Worm (Caenorhabditis elegans) whole organism, young adult: ENCODE measurements around the gene Y54G11A.7.

Experiments used
- B0261.1 ChIP-seq: sonication (generic microtip); optimal IDR thresholded peaks from 2 replicates; lab custom pipeline; 2016; ENCODE audit warnings: mild to moderate bottlenecking, missing genetic modification characterization, moderate library complexity, missing compliant biosample characterization
- B0336.3 ChIP-seq: fragments of 200-800 bp; sonication (Bioruptor generic); IDR thresholded peaks from 2 replicates; pipeline ENCODE4 v1.3.6; 2022; ENCODE audit warnings: missing genetic modification characterization, missing compliant biosample characterization
- C06A6.2 ChIP-seq: fragments of 200-800 bp; sonication (Bioruptor generic); conservative IDR thresholded peaks from 2 replicates; pipeline ENCODE4 v1.3.6; 2022; ENCODE audit warnings: missing genetic modification characterization, missing compliant biosample characterization
- C17E4.6 ChIP-seq: fragments of 200-800 bp; sonication (Bioruptor generic); IDR thresholded peaks from 2 replicates; pipeline ENCODE4 v1.3.6; 2022; ENCODE audit warnings: missing genetic modification reagents, missing genetic modification characterization, missing compliant biosample characterization
- D2030.7 ChIP-seq: fragments of 200-800 bp; sonication (Bioruptor generic); IDR thresholded peaks from 2 replicates; pipeline ENCODE4 v1.3.6; 2022; ENCODE audit warnings: missing genetic modification reagents, missing genetic modification characterization, missing compliant biosample characterization
- F10E7.11 ChIP-seq: sonication (generic microtip); optimal IDR thresholded peaks from 2 replicates; lab custom pipeline; 2017; ENCODE audit warnings: mild to moderate bottlenecking, missing genetic modification characterization, moderate library complexity, missing compliant biosample characterization
- F22D6.2 ChIP-seq: sonication (generic microtip); optimal IDR thresholded peaks from 2 replicates; lab custom pipeline; 2016; ENCODE audit warnings: mild to moderate bottlenecking, missing genetic modification characterization, missing compliant biosample characterization
- F33H1.4 ChIP-seq: fragments of 200-800 bp; sonication (Bioruptor generic); IDR thresholded peaks from 2 replicates; pipeline ENCODE4 v1.3.6; 2022; ENCODE audit warnings: missing genetic modification reagents, missing genetic modification characterization, missing compliant biosample characterization
- F37B4.10 ChIP-seq: fragments of 200-800 bp; sonication (Bioruptor generic); IDR thresholded peaks from 2 replicates; pipeline ENCODE4 v1.3.6; 2022; ENCODE audit warnings: missing genetic modification characterization, missing compliant biosample characterization
- T07F8.4 ChIP-seq: sonication (generic microtip); optimal IDR thresholded peaks from 2 replicates; lab custom pipeline; 2016; ENCODE audit warnings: mild to moderate bottlenecking, missing genetic modification characterization, moderate library complexity, missing compliant biosample characterization
- Y53G8AR.9 ChIP-seq: fragments of 200-800 bp; sonication (Bioruptor generic); conservative IDR thresholded peaks from 2 replicates; pipeline ENCODE4 v1.3.6; 2022; ENCODE audit warnings: missing genetic modification reagents, missing genetic modification characterization, missing compliant biosample characterization
- Y67H2A.10 ChIP-seq: fragments of 200-800 bp; sonication (Bioruptor generic); conservative IDR thresholded peaks from 2 replicates; pipeline ENCODE4 v1.3.6; 2022; ENCODE audit warnings: missing genetic modification reagents, missing genetic modification characterization, missing compliant biosample characterization
- ZK185.1 ChIP-seq: sonication (generic microtip); optimal IDR thresholded peaks from 2 replicates; lab custom pipeline; 2016; ENCODE audit warnings: mild to moderate bottlenecking, missing genetic modification characterization, missing compliant biosample characterization; ENCODE audit not compliant: poor library complexity, severe bottlenecking
- aptf-2 ChIP-seq: fragments of 200-800 bp; sonication (Bioruptor generic); conservative IDR thresholded peaks from 2 replicates; pipeline ENCODE4 v1.3.6; 2022; ENCODE audit warnings: missing genetic modification reagents, missing genetic modification characterization, missing compliant biosample characterization
- ccch-3 ChIP-seq: fragments of 200-800 bp; sonication (Bioruptor generic); optimal IDR thresholded peaks from 2 replicates; lab custom pipeline; 2018; ENCODE audit warnings: mild to moderate bottlenecking, missing genetic modification characterization, missing compliant biosample characterization
- ceh-58 ChIP-seq: fragments of 200-800 bp; sonication (Bioruptor generic); IDR thresholded peaks from 2 replicates; pipeline ENCODE4 v1.3.6; 2022; ENCODE audit warnings: missing genetic modification characterization, missing compliant biosample characterization
- ceh-79 ChIP-seq: sonication (generic microtip); optimal IDR thresholded peaks from 2 replicates; lab custom pipeline; 2017; ENCODE audit warnings: mild to moderate bottlenecking, missing genetic modification characterization, missing compliant biosample characterization
- ceh-91 ChIP-seq: fragments of 200-800 bp; sonication (Bioruptor generic); IDR thresholded peaks from 2 replicates; pipeline ENCODE4 v1.3.6; 2022; ENCODE audit warnings: missing genetic modification reagents, missing genetic modification characterization, missing compliant biosample characterization
- chd-7 ChIP-seq: sonication (generic microtip); optimal IDR thresholded peaks from 2 replicates; lab custom pipeline; 2016; ENCODE audit warnings: mild to moderate bottlenecking, missing genetic modification characterization, moderate library complexity, missing compliant biosample characterization
- dox-1 ChIP-seq: fragments of 200-800 bp; sonication (Bioruptor generic); IDR thresholded peaks from 2 replicates; pipeline ENCODE4 v1.3.6; 2022; ENCODE audit warnings: missing genetic modification reagents, missing genetic modification characterization, missing compliant biosample characterization
- egl-18 ChIP-seq: fragments of 200-800 bp; sonication (Bioruptor generic); IDR thresholded peaks from 2 replicates; pipeline ENCODE4 v1.3.6; 2022; ENCODE audit warnings: missing genetic modification reagents, missing genetic modification characterization, missing compliant biosample characterization
- ets-4 ChIP-seq: fragments of 200-800 bp; sonication (Bioruptor generic); optimal IDR thresholded peaks from 2 replicates; lab custom pipeline; 2018; ENCODE audit warnings: mild to moderate bottlenecking, missing genetic modification characterization, missing compliant biosample characterization
- hsf-1 ChIP-seq: fragments of 200-800 bp; sonication (Bioruptor generic); IDR thresholded peaks from 2 replicates; pipeline ENCODE4 v1.3.6; 2022; ENCODE audit warnings: missing genetic modification reagents, missing genetic modification characterization, missing compliant biosample characterization
- lag-1 ChIP-seq: fragments of 200-800 bp; sonication (Bioruptor generic); IDR thresholded peaks from 2 replicates; pipeline ENCODE4 v1.3.6; 2022; ENCODE audit warnings: missing genetic modification reagents, missing genetic modification characterization, missing compliant biosample characterization
- lin-54 ChIP-seq: fragments of 200-800 bp; sonication (Bioruptor generic); optimal IDR thresholded peaks from 2 replicates; lab custom pipeline; 2018; ENCODE audit warnings: mild to moderate bottlenecking, missing genetic modification characterization, missing compliant biosample characterization
- lir-1 ChIP-seq: fragments of 200-800 bp; sonication (Bioruptor generic); conservative IDR thresholded peaks from 2 replicates; pipeline ENCODE4 v1.3.6; 2022; ENCODE audit warnings: missing genetic modification reagents, missing genetic modification characterization, missing compliant biosample characterization
- lsl-1 ChIP-seq: fragments of 200-800 bp; sonication (Bioruptor generic); optimal IDR thresholded peaks from 2 replicates; lab custom pipeline; 2018; ENCODE audit warnings: mild to moderate bottlenecking, missing genetic modification characterization, moderate library complexity, missing compliant biosample characterization
- lsy-27 ChIP-seq: sonication (generic microtip); optimal IDR thresholded peaks from 2 replicates; lab custom pipeline; 2017; ENCODE audit warnings: missing genetic modification characterization, mild to moderate bottlenecking, missing compliant biosample characterization, antibody characterized with exemption, missing genotype, borderline replicate concordance; ENCODE audit not compliant: insufficient read depth
- madf-10 ChIP-seq: sonication (generic microtip); optimal IDR thresholded peaks from 2 replicates; lab custom pipeline; 2016; ENCODE audit warnings: mild to moderate bottlenecking, missing genetic modification characterization, missing compliant biosample characterization
- madf-6 ChIP-seq: fragments of 200-800 bp; sonication (Bioruptor generic); IDR thresholded peaks from 2 replicates; pipeline ENCODE4 v1.3.6; 2022; ENCODE audit warnings: missing genetic modification reagents, missing genetic modification characterization, missing compliant biosample characterization
- mel-28 ChIP-seq: sonication (generic microtip); optimal IDR thresholded peaks from 2 replicates; lab custom pipeline; 2016; ENCODE audit warnings: borderline replicate concordance, mild to moderate bottlenecking, missing genetic modification characterization, missing compliant biosample characterization
- nfya-1 ChIP-seq: sonication (generic microtip); optimal IDR thresholded peaks from 2 replicates; lab custom pipeline; 2017; ENCODE audit warnings: antibody characterized with exemption, missing compliant biosample characterization, missing genetic modification characterization, borderline replicate concordance; ENCODE audit not compliant: insufficient read depth
- nhr-120 ChIP-seq: fragments of 200-800 bp; sonication (Bioruptor generic); IDR thresholded peaks from 2 replicates; pipeline ENCODE4 v1.3.6; 2022; ENCODE audit warnings: missing genetic modification characterization, missing compliant biosample characterization
- nhr-179 ChIP-seq: sonication (generic microtip); optimal IDR thresholded peaks from 2 replicates; lab custom pipeline; 2016; ENCODE audit warnings: mild to moderate bottlenecking, missing genetic modification characterization, missing compliant biosample characterization
- nhr-90 ChIP-seq: sonication (generic microtip); optimal IDR thresholded peaks from 2 replicates; lab custom pipeline; 2016; ENCODE audit warnings: missing genotype, mild to moderate bottlenecking, missing genetic modification characterization, missing compliant biosample characterization
- repo-1 ChIP-seq: sonication (generic microtip); optimal IDR thresholded peaks from 2 replicates; lab custom pipeline; 2017; ENCODE audit warnings: mild to moderate bottlenecking, missing genetic modification characterization, missing compliant biosample characterization
- rpc-1 ChIP-seq, 2 experiments: fragments of 150-350 bp in 1 of 2; sonication (generic microtip) in 1 of 2; optimal IDR thresholded peaks; 2 replicates each; lab custom pipeline; 2014 to 2018; ENCODE audit warnings: missing biosample characterization in 1 of 2, missing genetic modification characterization in 1 of 2, missing genetic modification reagents in 1 of 2, missing genotype in 1 of 2
- snpc-1.1 ChIP-seq: sonication (generic microtip); optimal IDR thresholded peaks from 2 replicates; lab custom pipeline; 2017; ENCODE audit warnings: missing genetic modification characterization, mild to moderate bottlenecking, missing compliant biosample characterization, antibody characterized with exemption, moderate library complexity, missing genotype, missing genetic modification reagents; ENCODE audit not compliant: insufficient read depth
- snpc-4 ChIP-seq, 5 experiments: fragments of 150-350 bp in 1 of 5; sonication (generic microtip) in 4 of 5; optimal IDR thresholded peaks; 2 replicates each; lab custom pipeline; 2014 to 2018; ENCODE audit warnings: missing genetic modification characterization in 5 of 5, missing biosample characterization in 3 of 5, antibody characterized with exemption in 2 of 5, mild to moderate bottlenecking in 2 of 5, missing compliant biosample characterization in 2 of 5, missing genotype in 2 of 5, moderate library complexity in 2 of 5, missing genetic modification reagents in 1 of 5
- tbp1 ChIP-seq: fragments of 200-800 bp; sonication (Bioruptor generic); optimal IDR thresholded peaks from 2 replicates; lab custom pipeline; 2018; ENCODE audit warnings: mild to moderate bottlenecking, missing genetic modification characterization, missing compliant biosample characterization
- unc-62 ChIP-seq: fragments of 150-350 bp; optimal IDR thresholded peaks from 2 replicates; lab custom pipeline; 2014; ENCODE audit warnings: missing biosample characterization, missing genetic modification reagents, missing genetic modification characterization
- zim-3 ChIP-seq: sonication (generic microtip); optimal IDR thresholded peaks from 2 replicates; lab custom pipeline; 2017; ENCODE audit warnings: mild to moderate bottlenecking, missing genetic modification characterization, moderate library complexity, missing compliant biosample characterization
- ztf-22 ChIP-seq: fragments of 200-800 bp; sonication (Bioruptor generic); optimal IDR thresholded peaks from 2 replicates; lab custom pipeline; 2018; ENCODE audit warnings: mild to moderate bottlenecking, missing genetic modification characterization, moderate library complexity, missing compliant biosample characterization
- ztf-25 ChIP-seq: fragments of 200-800 bp; sonication (Bioruptor generic); IDR thresholded peaks from 2 replicates; pipeline ENCODE4 v1.3.6; 2022; ENCODE audit warnings: missing genetic modification reagents, missing genetic modification characterization, missing compliant biosample characterization
- ztf-28 ChIP-seq: fragments of 200-800 bp; sonication (Bioruptor generic); IDR thresholded peaks from 2 replicates; pipeline ENCODE4 v1.3.6; 2022; ENCODE audit warnings: missing genetic modification reagents, missing genetic modification characterization, missing compliant biosample characterization
- ztf-3 ChIP-seq: fragments of 200-800 bp; sonication (Bioruptor generic); optimal IDR thresholded peaks from 2 replicates; lab custom pipeline; 2018; ENCODE audit warnings: mild to moderate bottlenecking, missing genetic modification characterization, missing compliant biosample characterization

Y54G11A.7 gene

DNA sequence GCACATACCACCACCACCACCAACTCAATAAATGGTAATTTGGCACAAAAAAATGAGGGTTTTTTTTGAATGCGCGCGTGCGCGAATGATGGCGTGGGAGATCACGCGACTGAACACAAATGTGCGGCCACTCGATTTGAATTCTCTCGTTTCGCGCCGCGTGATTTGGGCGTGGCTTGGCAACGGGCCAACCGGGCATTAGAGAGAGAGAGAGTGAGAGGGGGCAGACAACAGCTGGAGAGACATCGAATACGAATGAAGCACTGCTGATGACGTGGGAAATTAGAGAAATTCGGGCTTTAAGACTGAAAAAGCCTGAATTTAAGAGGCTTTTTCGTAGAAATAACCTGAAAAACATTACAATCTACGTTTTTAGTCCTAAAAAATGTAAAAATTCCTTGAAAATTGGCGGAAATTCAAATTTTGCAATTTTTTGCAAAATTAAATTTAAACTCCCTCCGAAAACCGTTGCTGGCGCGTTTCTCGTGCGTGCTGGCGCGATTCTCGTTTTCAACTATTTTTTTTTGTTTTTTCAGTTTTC is 45.6 kb upstream of the Y54G11A.7 start (continued):
- TF ChIP-seq unc-62 (GFP tag; lab: Kevin White, UChicago) = no peak
- no peak for TF ChIP-seq rpc-1 (optimal IDR thresholded peaks at IDR 0.05; lab: Kevin White, UChicago)
- no peak for TF ChIP-seq rpc-1 (tag; optimal IDR thresholded peaks at IDR 0.05; lab: Kevin White, UChicago)
- TF ChIP-seq C06A6.2 (GFP tag; lab: Robert Waterston, UW) = peak; percentile 91
- TF ChIP-seq F37B4.10 (GFP tag; lab: Robert Waterston, UW) = peak; percentile 66; the same call in 1 of the 2 replicates
- TF ChIP-seq tbp1 (GFP tag; lab: Kevin White, UChicago) = peak; percentile 66
- TF ChIP-seq B0261.1 (tag; lab: Kevin White, UChicago) = peak; percentile 31
- peak; percentile 73 for TF ChIP-seq ceh-91
- no peak for TF ChIP-seq snpc-1.1 (tag; lab: Kevin White, UChicago)
- peak; percentile 36; the same call in 1 of the 2 replicates for TF ChIP-seq aptf-2 (GFP tag; lab: Robert Waterston, UW)
- TF ChIP-seq ccch-3 (GFP tag; lab: Kevin White, UChicago) = no peak
- no peak for TF ChIP-seq lsy-27 (tag; lab: Kevin White, UChicago)
- peak; percentile 97 for TF ChIP-seq ets-4 (GFP tag; lab: Kevin White, UChicago)
- TF ChIP-seq ztf-25 (GFP tag; lab: Robert Waterston, UW) = 0 out of 2 replicates have a peak, but pooled peaks have one; percentile 63
- peak; percentile 99 for TF ChIP-seq B0336.3 (GFP tag; lab: Robert Waterston, UW)
- peak; percentile 66 for TF ChIP-seq lsl-1 (GFP tag; lab: Kevin White, UChicago)
- no peak for TF ChIP-seq nhr-120 (GFP tag; lab: Robert Waterston, UW)
- TF ChIP-seq nhr-179 (tag; lab: Kevin White, UChicago) = peak; percentile 71
- peak; percentile 88 for TF ChIP-seq ceh-79 (tag; lab: Kevin White, UChicago)
- peak; percentile 76; the same call in 1 of the 2 replicates for TF ChIP-seq ceh-58 (GFP tag; lab: Robert Waterston, UW)
- peak; percentile 90 for TF ChIP-seq nhr-90 (tag; lab: Kevin White, UChicago)
- peak; percentile 88 for TF ChIP-seq F10E7.11 (tag; lab: Kevin White, UChicago)
- peak; percentile 98 for TF ChIP-seq lin-54 (GFP tag; lab: Kevin White, UChicago)
- TF ChIP-seq ZK185.1 (tag; lab: Kevin White, UChicago) = peak; percentile 78
- TF ChIP-seq ztf-28 (GFP tag; lab: Robert Waterston, UW) = peak; percentile 47; the same call in 1 of the 2 replicates
- TF ChIP-seq F22D6.2 = peak; percentile 89
- TF ChIP-seq madf-10 (tag; lab: Kevin White, UChicago) = peak; percentile 87
- TF ChIP-seq D2030.7 (GFP tag; lab: Robert Waterston, UW) = peak; percentile 77
- TF ChIP-seq madf-6 (GFP tag; lab: Robert Waterston, UW) = peak; percentile 90
- peak; percentile 82 for TF ChIP-seq Y67H2A.10 (GFP tag; lab: Robert Waterston, UW)
- peak; percentile 80 for TF ChIP-seq C17E4.6
- TF ChIP-seq nfya-1 (tag; lab: Kevin White, UChicago) = no peak
- peak; percentile 88 for TF ChIP-seq ztf-22 (GFP tag; lab: Kevin White, UChicago)
- TF ChIP-seq lag-1 (GFP tag; lab: Robert Waterston, UW) = no peak
- TF ChIP-seq T07F8.4 (tag; lab: Kevin White, UChicago) = peak; percentile 43
- peak; percentile 70; the same call in 1 of the 2 replicates for TF ChIP-seq egl-18
- peak; percentile 88 for TF ChIP-seq zim-3 (tag; lab: Kevin White, UChicago)
- TF ChIP-seq hsf-1 = peak; percentile 77
- TF ChIP-seq dox-1 (GFP tag; lab: Robert Waterston, UW) = peak; percentile 96
- TF ChIP-seq Y53G8AR.9 (GFP tag; lab: Robert Waterston, UW) = peak; percentile 93
- peak; percentile 97 for TF ChIP-seq repo-1 (tag; lab: Kevin White, UChicago)
- TF ChIP-seq chd-7 (tag; lab: Kevin White, UChicago) = peak; percentile 88
- TF ChIP-seq F33H1.4 (GFP tag; lab: Robert Waterston, UW) = peak; percentile 57
- peak; percentile 7 for TF ChIP-seq snpc-4 (GFP tag; optimal IDR thresholded peaks at IDR 0.05; lab: Kevin White, UChicago)
- peak in 3 of 4 experiments; percentile 55 to 86 (median 79) for TF ChIP-seq snpc-4 (tag; optimal IDR thresholded peaks at IDR 0.05; lab: Kevin White, UChicago)
- TF ChIP-seq mel-28 (tag; lab: Kevin White, UChicago) = peak; percentile 84
- TF ChIP-seq ztf-3 (GFP tag; lab: Kevin White, UChicago) = peak; percentile 91
- TF ChIP-seq lir-1 (GFP tag; lab: Robert Waterston, UW) = peak; percentile 82
